Fruit fly (Drosophila melanogaster): ENCODE measurements around the gene Skp2.

Gene Skp2

dm6 chr3R:4359625-4360024, 22.2 kb upstream of the Skp2 start, which contains the start of gene CG1090 (continued):
- TF ChIP-seq Nf-YA (GFP tag; IDR thresholded peaks at IDR 0.05): no peak
- no peak for TF ChIP-seq oc (tag; optimal IDR thresholded peaks at IDR 0.05)
- peak; percentile 70 for TF ChIP-seq CG18599 (GFP tag; optimal IDR thresholded peaks at IDR 0.05)
- TF ChIP-seq Ets65A (GFP tag): peak; percentile 60
- no peak for TF ChIP-seq tgo (GFP tag; IDR thresholded peaks at IDR 0.05)
- TF ChIP-seq CG43689 (GFP tag; IDR thresholded peaks at IDR 0.05): no peak
- no peak for TF ChIP-seq bsh (GFP tag; optimal IDR thresholded peaks at IDR 0.05)
- TF ChIP-seq CG11504 (tag; optimal IDR thresholded peaks at IDR 0.05): no peak
- no peak for TF ChIP-seq CG4730 (GFP tag; IDR thresholded peaks at IDR 0.05)
- TF ChIP-seq CG2199 (GFP tag; IDR thresholded peaks at IDR 0.05): 0 out of 3 replicates have a peak, but pooled peaks have one; percentile 36
- TF ChIP-seq gcm2 (GFP tag; optimal IDR thresholded peaks at IDR 0.05): no peak
- peak; percentile 4 for TF ChIP-seq HLHmδ (GFP tag; optimal IDR thresholded peaks at IDR 0.05)
- TF ChIP-seq CG8089 (GFP tag; optimal IDR thresholded peaks at IDR 0.05): no peak
- no peak for TF ChIP-seq eyg (GFP tag; optimal IDR thresholded peaks at IDR 0.05)
- TF ChIP-seq sob (GFP tag; IDR thresholded peaks at IDR 0.05): no peak
- TF ChIP-seq ems (GFP tag; optimal IDR thresholded peaks at IDR 0.05): no peak
- TF ChIP-seq dati (GFP tag; IDR thresholded peaks at IDR 0.05): no peak
- TF ChIP-seq H2.0 (GFP tag; IDR thresholded peaks at IDR 0.05): no peak
- TF ChIP-seq twi (tag; optimal IDR thresholded peaks at IDR 0.05): no peak
- TF ChIP-seq BtbVII (GFP tag; optimal IDR thresholded peaks at IDR 0.05): peak; percentile 55
- TF ChIP-seq phol (tag; optimal IDR thresholded peaks at IDR 0.05): no peak
- TF ChIP-seq CG10543 (GFP tag; optimal IDR thresholded peaks at IDR 0.05): peak; percentile 64
- no peak for TF ChIP-seq CG10462 (GFP tag; optimal IDR thresholded peaks at IDR 0.05)
- 0 out of 3 replicates have a peak, but pooled peaks have one; percentile 39 for TF ChIP-seq gce (GFP tag; IDR thresholded peaks at IDR 0.05)
- TF ChIP-seq Dad (GFP tag; optimal IDR thresholded peaks at IDR 0.05): no peak
- no peak for TF ChIP-seq fd64A (GFP tag; optimal IDR thresholded peaks at IDR 0.05)
- TF ChIP-seq CG4404 (GFP tag; IDR thresholded peaks at IDR 0.05): no peak
- TF ChIP-seq CG3838 (GFP tag; optimal IDR thresholded peaks at IDR 0.05): no peak
- no peak for TF ChIP-seq Eip74EF (GFP tag; optimal IDR thresholded peaks at IDR 0.05)
- TF ChIP-seq Deaf1 (tag; optimal IDR thresholded peaks at IDR 0.05): peak; percentile 95
- TF ChIP-seq ato (GFP tag; IDR thresholded peaks at IDR 0.05; ENCODE audit: partially characterized antibody): no peak
- no peak for TF ChIP-seq corto (GFP tag; optimal IDR thresholded peaks at IDR 0.05)
- TF ChIP-seq Chrac-16 (GFP tag; optimal IDR thresholded peaks at IDR 0.05): no peak
- TF ChIP-seq CG2875 (GFP tag; optimal IDR thresholded peaks at IDR 0.05): no peak
- TF ChIP-seq Pdp1 (GFP tag; optimal IDR thresholded peaks at IDR 0.05): no peak
- TF ChIP-seq trh (GFP tag; optimal IDR thresholded peaks at IDR 0.05): no peak
- peak; percentile 41 for TF ChIP-seq CG13894 (tag; optimal IDR thresholded peaks at IDR 0.05)
- TF ChIP-seq CG1647 (GFP tag; optimal IDR thresholded peaks at IDR 0.05): no peak
- TF ChIP-seq Nf-YB (GFP tag; optimal IDR thresholded peaks at IDR 0.05): peak; percentile 6
- no peak for TF ChIP-seq ssp (GFP tag; IDR thresholded peaks at IDR 0.05)
- TF ChIP-seq CG14860 (GFP tag; IDR thresholded peaks at IDR 0.05; ENCODE audit: partially characterized antibody): no peak
- no peak for TF ChIP-seq Ptx1 (GFP tag; IDR thresholded peaks at IDR 0.05)
- no peak for TF ChIP-seq esg (GFP tag; conservative IDR thresholded peaks at IDR 0.05)
- no peak for TF ChIP-seq C15 (GFP tag; IDR thresholded peaks at IDR 0.05)
- TF ChIP-seq vfl (GFP tag; optimal IDR thresholded peaks at IDR 0.05): no peak
- TF ChIP-seq Ada2b (GFP tag; IDR thresholded peaks at IDR 0.05): no peak
- TF ChIP-seq Optix (GFP tag; IDR thresholded peaks at IDR 0.05): no peak
- TF ChIP-seq NK7.1 (GFP tag; optimal IDR thresholded peaks at IDR 0.05): no peak
- no peak for TF ChIP-seq nmo (GFP tag; optimal IDR thresholded peaks at IDR 0.05)
- no peak for TF ChIP-seq CG7357 (GFP tag; IDR thresholded peaks at IDR 0.05)
- TF ChIP-seq Dll (GFP tag; IDR thresholded peaks at IDR 0.05; ENCODE audit: partially characterized antibody): no peak
- TF ChIP-seq CG7372 (GFP tag; IDR thresholded peaks at IDR 0.05): no peak
